Fruit fly (Drosophila melanogaster): ENCODE data around the gene RpL28.

DNA sequence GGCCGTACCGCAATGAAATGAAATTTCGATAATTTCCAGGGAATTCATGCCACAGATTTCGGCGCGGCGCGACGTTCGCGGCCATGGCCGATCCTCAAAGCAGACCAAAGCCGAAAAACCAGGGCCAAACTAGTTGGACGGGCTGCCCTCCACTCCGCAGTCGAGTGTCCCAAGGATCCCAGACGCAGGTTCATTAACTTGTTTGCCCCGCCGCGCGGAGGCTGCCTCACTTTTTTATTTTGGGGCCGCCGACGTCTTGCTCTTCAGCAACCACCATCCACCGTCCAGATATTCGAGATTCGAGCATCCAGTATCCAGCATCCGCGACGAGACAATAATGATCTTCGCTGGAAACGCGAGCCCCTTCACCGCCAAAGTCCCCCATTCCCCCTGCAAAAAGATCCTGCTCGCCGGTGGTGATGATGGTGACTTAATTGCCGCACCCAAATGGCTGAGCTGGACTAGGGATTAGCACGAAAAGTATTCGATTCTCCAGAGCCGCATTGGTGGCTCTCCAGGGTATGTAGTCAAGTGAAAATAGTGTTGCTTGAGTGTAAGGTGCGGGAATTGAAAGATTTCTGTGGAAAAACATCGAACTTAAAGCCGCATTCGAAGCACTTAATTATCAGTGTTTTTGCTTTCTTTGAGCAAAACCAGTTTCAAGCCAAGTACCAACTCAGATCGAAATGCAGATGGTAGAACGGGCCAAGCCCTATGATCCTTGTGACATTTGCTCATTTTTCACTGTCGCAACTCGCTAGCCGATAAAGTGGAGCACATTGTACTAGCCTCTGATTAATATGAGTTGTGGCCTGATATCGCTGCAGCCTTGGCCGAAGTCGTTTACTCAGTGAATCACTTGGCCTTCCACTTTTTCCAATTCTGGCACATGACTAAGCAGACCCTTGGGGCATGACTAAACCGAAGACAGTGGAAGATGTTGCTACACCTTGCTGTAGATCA is 19.6 kb upstream of the RpL28 start:
- TF ChIP-seq Eip75B (GFP tag; optimal IDR thresholded peaks at IDR 0.05) = peak; percentile 11
- TF ChIP-seq eg (GFP tag; IDR thresholded peaks at IDR 0.05) = 0 out of 3 replicates have a peak, but pooled peaks have one; percentile 30
- TF ChIP-seq Eip93F (GFP tag; optimal IDR thresholded peaks at IDR 0.05) = no peak
- no peak for TF ChIP-seq CG10669 (GFP tag; optimal IDR thresholded peaks at IDR 0.05)
- TF ChIP-seq Gug (GFP tag; IDR thresholded peaks at IDR 0.05) = no peak
- TF ChIP-seq CG11294 (GFP tag; IDR thresholded peaks at IDR 0.05) = no peak
- no peak for TF ChIP-seq CG4318 (GFP tag; optimal IDR thresholded peaks at IDR 0.05)
- TF ChIP-seq Lpt (GFP tag; optimal IDR thresholded peaks at IDR 0.05) = peak; percentile 20
